Fruit fly (Drosophila melanogaster) whole organism, embryonic: ENCODE data around the gene sdt.

Source experiments
- ATbp ChIP-seq: fragments of 200-800 bp; sonication (Bioruptor generic); optimal IDR thresholded peaks from 2 replicates; lab custom pipeline; 2017; ENCODE audit warnings: missing biosample characterization, mild to moderate bottlenecking, missing genetic modification characterization, missing genetic modification reagents
- Abd-B ChIP-seq: fragments of 200-800 bp; sonication (Bioruptor generic); optimal IDR thresholded peaks from 2 replicates; lab custom pipeline; 2018; ENCODE audit warnings: missing biosample characterization, mild to moderate bottlenecking, missing genetic modification characterization, moderate library complexity
- Aef1 ChIP-seq: fragments of 200-800 bp; sonication (Bioruptor generic); IDR thresholded peaks from 3 replicates; pipeline ENCODE4 v1.3.6; 2022; ENCODE audit warnings: missing biosample characterization, missing genetic modification characterization
- Bteb2 ChIP-seq: fragments of 200-800 bp; sonication (Bioruptor generic); optimal IDR thresholded peaks from 2 replicates; lab custom pipeline; 2016; ENCODE audit warnings: missing biosample characterization, missing genetic modification characterization
- CG10209 ChIP-seq: fragments of 200-800 bp; sonication (Bioruptor generic); optimal IDR thresholded peaks from 3 replicates; lab custom pipeline; 2017; ENCODE audit warnings: missing biosample characterization, mild to moderate bottlenecking, missing genetic modification characterization, missing genetic modification reagents
- CG10267 ChIP-seq: fragments of 200-800 bp; sonication (Bioruptor generic); optimal IDR thresholded peaks from 2 replicates; lab custom pipeline; 2018; ENCODE audit warnings: missing biosample characterization, mild to moderate bottlenecking, missing genetic modification characterization, moderate library complexity
- CG12155 ChIP-seq: fragments of 200-800 bp; sonication (Bioruptor generic); optimal IDR thresholded peaks from 3 replicates; lab custom pipeline; 2016; ENCODE audit warnings: missing biosample characterization, missing genetic modification characterization
- CG12942 ChIP-seq: fragments of 200-800 bp; sonication (Bioruptor generic); optimal IDR thresholded peaks from 3 replicates; lab custom pipeline; 2016; ENCODE audit warnings: missing biosample characterization, missing genetic modification characterization
- CG15514 ChIP-seq: fragments of 200-800 bp; sonication (Bioruptor generic); optimal IDR thresholded peaks from 3 replicates; lab custom pipeline; 2017; ENCODE audit warnings: missing biosample characterization, missing genetic modification characterization, mild to moderate bottlenecking, moderate library complexity, missing genetic modification reagents
- CG17359 ChIP-seq: fragments of 200-800 bp; sonication (Bioruptor generic); optimal IDR thresholded peaks from 3 replicates; lab custom pipeline; 2018; ENCODE audit warnings: missing biosample characterization, mild to moderate bottlenecking, missing genetic modification characterization, moderate library complexity
- CG18764 ChIP-seq: fragments of 200-800 bp; sonication (Bioruptor generic); optimal IDR thresholded peaks from 3 replicates; lab custom pipeline; 2016; ENCODE audit warnings: missing biosample characterization, missing genetic modification characterization
- CG2116 ChIP-seq: fragments of 200-800 bp; sonication (Bioruptor generic); optimal IDR thresholded peaks from 3 replicates; lab custom pipeline; 2018; ENCODE audit warnings: missing biosample characterization, mild to moderate bottlenecking, missing genetic modification characterization
- CG3281 ChIP-seq: fragments of 200-800 bp; sonication (Bioruptor generic); optimal IDR thresholded peaks from 3 replicates; lab custom pipeline; 2017; ENCODE audit warnings: missing biosample characterization, mild to moderate bottlenecking, missing genetic modification characterization
- CG4282 ChIP-seq: fragments of 200-800 bp; sonication (Bioruptor generic); optimal IDR thresholded peaks from 2 replicates; lab custom pipeline; 2016; ENCODE audit warnings: missing biosample characterization, missing genetic modification characterization
- CG4404 ChIP-seq: fragments of 200-800 bp; sonication (Bioruptor generic); IDR thresholded peaks from 2 replicates; pipeline ENCODE4 v1.3.6; 2022; ENCODE audit warnings: missing biosample characterization, missing genetic modification characterization
- CG4617 ChIP-seq: fragments of 200-800 bp; sonication (Bioruptor generic); optimal IDR thresholded peaks from 3 replicates; lab custom pipeline; 2016; ENCODE audit warnings: missing biosample characterization, missing genetic modification characterization, borderline replicate concordance
- CG6813 ChIP-seq: fragments of 200-800 bp; sonication (Bioruptor generic); optimal IDR thresholded peaks from 2 replicates; lab custom pipeline; 2017; ENCODE audit warnings: missing biosample characterization, missing genetic modification characterization, mild to moderate bottlenecking, moderate library complexity, missing genetic modification reagents
- CG7786 ChIP-seq: fragments of 200-800 bp; sonication (Bioruptor generic); optimal IDR thresholded peaks from 2 replicates; lab custom pipeline; 2016; ENCODE audit warnings: missing biosample characterization, missing genetic modification characterization
- CG8281 ChIP-seq: fragments of 200-800 bp; sonication (Bioruptor generic); optimal IDR thresholded peaks from 2 replicates; lab custom pipeline; 2018; ENCODE audit warnings: missing biosample characterization, mild to moderate bottlenecking, missing genetic modification characterization, moderate library complexity
- CG9727 ChIP-seq: fragments of 200-800 bp; sonication (Bioruptor generic); optimal IDR thresholded peaks from 3 replicates; lab custom pipeline; 2017; ENCODE audit warnings: missing biosample characterization, mild to moderate bottlenecking, missing genetic modification characterization
- CTCF ChIP-seq: fragments of 200-800 bp; sonication (Bioruptor generic); optimal IDR thresholded peaks from 2 replicates; lab custom pipeline; 2017; ENCODE audit warnings: missing biosample characterization, mild to moderate bottlenecking, missing genetic modification characterization, moderate library complexity
- E2f2 ChIP-seq: fragments of 200-800 bp; sonication (Bioruptor generic); IDR thresholded peaks from 2 replicates; pipeline ENCODE4 v1.3.6; 2022; ENCODE audit warnings: missing biosample characterization, missing genetic modification characterization
- HLHmδ ChIP-seq: fragments of 200-800 bp; sonication (Bioruptor generic); optimal IDR thresholded peaks from 2 replicates; lab custom pipeline; 2018; ENCODE audit warnings: missing biosample characterization, mild to moderate bottlenecking, missing genetic modification characterization, moderate library complexity
- Hand ChIP-seq: fragments of 200-800 bp; sonication (Bioruptor generic); optimal IDR thresholded peaks from 2 replicates; lab custom pipeline; 2017; ENCODE audit warnings: mild to moderate bottlenecking, missing biosample characterization, missing genetic modification reagents, missing genetic modification characterization
- Hr51 ChIP-seq, 2 experiments: fragments of 200-800 bp; sonication (Bioruptor generic); optimal IDR thresholded peaks; 2 replicates in 1 of 2; 3 replicates in 1 of 2; lab custom pipeline; 2016 to 2018; ENCODE audit warnings: missing biosample characterization in 2 of 2, missing genetic modification characterization in 2 of 2, mild to moderate bottlenecking in 1 of 2, moderate library complexity in 1 of 2
- MBD-R2 ChIP-seq: fragments of 200-800 bp; sonication (Bioruptor generic); IDR thresholded peaks from 2 replicates; pipeline ENCODE4 v1.3.6; 2022; ENCODE audit warnings: missing biosample characterization, missing genetic modification characterization
- Mad ChIP-seq: fragments of 200-800 bp; sonication (Bioruptor generic); optimal IDR thresholded peaks from 2 replicates; lab custom pipeline; 2016; ENCODE audit warnings: missing biosample characterization, missing genetic modification characterization
- Med ChIP-seq: fragments of 200-800 bp; sonication (Bioruptor generic); peaks from one replicate; lab custom pipeline; 2016; ENCODE audit warnings: missing biosample characterization, missing genetic modification characterization, mild to moderate bottlenecking, inconsistent platforms, moderate library complexity
- NFAT ChIP-seq: fragments of 200-800 bp; sonication (Bioruptor generic); IDR thresholded peaks from 2 replicates; pipeline ENCODE4 v1.3.6; 2022; ENCODE audit warnings: missing biosample characterization, missing genetic modification characterization
- Nf-YA ChIP-seq: fragments of 200-800 bp; sonication (Bioruptor generic); IDR thresholded peaks from 2 replicates; pipeline ENCODE4 v1.3.6; 2022; ENCODE audit warnings: missing biosample characterization, missing genetic modification characterization
- Nf-YC ChIP-seq: fragments of 200-800 bp; optimal IDR thresholded peaks from 3 replicates; lab custom pipeline; 2019; ENCODE audit warnings: missing biosample characterization, mild to moderate bottlenecking, missing genetic modification characterization, moderate library complexity
- PHDP ChIP-seq: fragments of 200-800 bp; sonication (Bioruptor generic); optimal IDR thresholded peaks from 3 replicates; lab custom pipeline; 2018; ENCODE audit warnings: missing biosample characterization, mild to moderate bottlenecking, missing genetic modification characterization, moderate library complexity
- Six4 ChIP-seq: fragments of 200-800 bp; sonication (Bioruptor generic); optimal IDR thresholded peaks from 2 replicates; lab custom pipeline; 2016; ENCODE audit warnings: missing biosample characterization, missing genetic modification characterization
- abd-A ChIP-seq: fragments of 200-800 bp; sonication (Bioruptor generic); optimal IDR thresholded peaks from 3 replicates; lab custom pipeline; 2019; ENCODE audit warnings: missing biosample characterization, mild to moderate bottlenecking, missing genetic modification characterization, moderate library complexity
- al ChIP-seq: fragments of 200-800 bp; sonication (Bioruptor generic); IDR thresholded peaks from 2 replicates; pipeline ENCODE4 v1.3.6; 2022; ENCODE audit warnings: missing biosample characterization, missing genetic modification characterization
- amos ChIP-seq: fragments of 200-800 bp; sonication (Bioruptor generic); IDR thresholded peaks from 2 replicates; pipeline ENCODE4 v1.3.6; 2022; ENCODE audit warnings: missing biosample characterization, missing genetic modification characterization; ENCODE audit not compliant: partially characterized antibody
- ara ChIP-seq: fragments of 200-800 bp; sonication (Bioruptor generic); IDR thresholded peaks from 2 replicates; pipeline ENCODE4 v1.3.6; 2022; ENCODE audit warnings: missing biosample characterization, missing genetic modification characterization
- crp ChIP-seq, 2 experiments: fragments of 200-800 bp; sonication (Bioruptor generic); optimal IDR thresholded peaks; 2 replicates in 1 of 2; 3 replicates in 1 of 2; lab custom pipeline; 2017; ENCODE audit warnings: missing biosample characterization in 2 of 2, missing genetic modification characterization in 2 of 2, mild to moderate bottlenecking in 1 of 2, moderate library complexity in 1 of 2
- dm ChIP-seq: fragments of 200-800 bp; sonication (Bioruptor generic); optimal IDR thresholded peaks from 3 replicates; lab custom pipeline; 2016; ENCODE audit warnings: missing biosample characterization, missing genetic modification characterization
- ems ChIP-seq: fragments of 200-800 bp; sonication (Bioruptor generic); optimal IDR thresholded peaks from 3 replicates; lab custom pipeline; 2016; ENCODE audit warnings: missing biosample characterization, missing genetic modification characterization
- eyg ChIP-seq: fragments of 200-800 bp; sonication (Bioruptor generic); optimal IDR thresholded peaks from 3 replicates; lab custom pipeline; 2016; ENCODE audit warnings: missing biosample characterization, missing genetic modification characterization
- gfzf ChIP-seq: fragments of 200-800 bp; sonication (Bioruptor generic); optimal IDR thresholded peaks from 2 replicates; lab custom pipeline; 2016; ENCODE audit warnings: missing biosample characterization, mild to moderate bottlenecking, missing genetic modification characterization, moderate library complexity
- insv ChIP-seq, 2 experiments: fragments of 200-800 bp; sonication (Bioruptor generic); optimal IDR thresholded peaks; 3 replicates each; lab custom pipeline; 2016 to 2018; ENCODE audit warnings: missing biosample characterization in 2 of 2, missing genetic modification characterization in 2 of 2
- nmo ChIP-seq: fragments of 200-800 bp; sonication (Bioruptor generic); optimal IDR thresholded peaks from 2 replicates; lab custom pipeline; 2018; ENCODE audit warnings: missing biosample characterization, mild to moderate bottlenecking, missing genetic modification characterization, moderate library complexity
- phol ChIP-seq: fragments of 200-800 bp; sonication (Bioruptor generic); optimal IDR thresholded peaks from 3 replicates; lab custom pipeline; 2018; ENCODE audit warnings: missing biosample characterization, mild to moderate bottlenecking, missing genetic modification characterization, moderate library complexity
- pita ChIP-seq: fragments of 200-800 bp; sonication (Bioruptor generic); optimal IDR thresholded peaks from 2 replicates; lab custom pipeline; 2017; ENCODE audit warnings: missing biosample characterization, mild to moderate bottlenecking, missing genetic modification characterization
- row ChIP-seq: fragments of 200-800 bp; sonication (Bioruptor generic); IDR thresholded peaks from 3 replicates; pipeline ENCODE4 v1.3.6; 2022; ENCODE audit warnings: missing biosample characterization, missing genetic modification characterization
- salm ChIP-seq: fragments of 200-800 bp; sonication (Bioruptor generic); optimal IDR thresholded peaks from 2 replicates; lab custom pipeline; 2018; ENCODE audit warnings: missing biosample characterization, mild to moderate bottlenecking, missing genetic modification characterization
- sens-2 ChIP-seq: fragments of 200-800 bp; sonication (Bioruptor generic); IDR thresholded peaks from 2 replicates; pipeline ENCODE4 v1.3.6; 2022; ENCODE audit warnings: missing biosample characterization, missing genetic modification characterization
- tup ChIP-seq: fragments of 200-800 bp; sonication (Bioruptor generic); optimal IDR thresholded peaks from 2 replicates; lab custom pipeline; 2016; ENCODE audit warnings: missing biosample characterization, mild to moderate bottlenecking, missing genetic modification characterization, moderate library complexity
- usp ChIP-seq: fragments of >200 bp; optimal IDR thresholded peaks from 2 replicates; lab custom pipeline; 2017; ENCODE audit warnings: missing biosample characterization, missing genetic modification characterization
- zfh1 ChIP-seq: fragments of 200-800 bp; sonication (Bioruptor generic); IDR thresholded peaks from 3 replicates; pipeline ENCODE4 v1.3.6; 2022; ENCODE audit warnings: missing biosample characterization, missing genetic modification characterization

sdt gene

dm6 chrX:8148556-8148955 is 29.8 kb upstream of the sdt start, which contains the start of gene CG10959 (continued):
- TF ChIP-seq CG4404, result no peak
- no peak for TF ChIP-seq ara (GFP tag; lab: Robert Waterston, UW)
- peak; percentile 51 for TF ChIP-seq pita (GFP tag; lab: Kevin White, UChicago)
- peak; percentile 22 for TF ChIP-seq CTCF (GFP tag; lab: Kevin White, UChicago)
- no peak for TF ChIP-seq eyg (GFP tag; lab: Kevin White, UChicago)
- no peak for TF ChIP-seq CG7786 (GFP tag; lab: Kevin White, UChicago)
- TF ChIP-seq Nf-YA (GFP tag; lab: Robert Waterston, UW), result no peak
- no peak for TF ChIP-seq tup (GFP tag; lab: Kevin White, UChicago)
- no peak for TF ChIP-seq Abd-B (GFP tag; lab: Kevin White, UChicago)
- TF ChIP-seq nmo (GFP tag; lab: Kevin White, UChicago), result no peak
- TF ChIP-seq CG8281 (tag; lab: Kevin White, UChicago), result no peak
- TF ChIP-seq al (GFP tag; lab: Robert Waterston, UW), result no peak
- TF ChIP-seq Mad (GFP tag; lab: Kevin White, UChicago), result no peak
- no peak for TF ChIP-seq dm (GFP tag; lab: Kevin White, UChicago)
- TF ChIP-seq HLHmδ (GFP tag; lab: Kevin White, UChicago), result no peak
- TF ChIP-seq CG9727 (GFP tag; lab: Kevin White, UChicago), result no peak
- peak; percentile 3 for TF ChIP-seq phol
- no peak for TF ChIP-seq salm (tag; lab: Kevin White, UChicago)
- no peak for TF ChIP-seq CG6813 (GFP tag; lab: Kevin White, UChicago)
- no peak for TF ChIP-seq CG12155 (GFP tag; lab: Kevin White, UChicago)
- TF ChIP-seq E2f2 (GFP tag; lab: Robert Waterston, UW), result peak; percentile 70
- TF ChIP-seq NFAT (GFP tag; lab: Robert Waterston, UW), result no peak
- TF ChIP-seq PHDP, result no peak
- TF ChIP-seq CG17359 (tag; lab: Kevin White, UChicago), result no peak
- peak; percentile 51 for TF ChIP-seq sens-2 (GFP tag; lab: Robert Waterston, UW)
- TF ChIP-seq Nf-YC (tag; lab: Kevin White, UChicago), result no peak
- TF ChIP-seq Hr51 (GFP tag; optimal IDR thresholded peaks at IDR 0.05; lab: Kevin White, UChicago), result no peak
- peak in 1 of 2 experiments; percentile 10 for TF ChIP-seq insv (GFP tag; optimal IDR thresholded peaks at IDR 0.05; lab: Kevin White, UChicago)
- TF ChIP-seq CG10209 (GFP tag; lab: Kevin White, UChicago), result no peak
- no peak for TF ChIP-seq Six4 (GFP tag; lab: Kevin White, UChicago)
- TF ChIP-seq CG18764 (GFP tag; lab: Kevin White, UChicago), result no peak
- TF ChIP-seq abd-A (tag; lab: Kevin White, UChicago), result no peak
- TF ChIP-seq ems (GFP tag; lab: Kevin White, UChicago), result no peak
- no peak for TF ChIP-seq crp (GFP tag; optimal IDR thresholded peaks at IDR 0.05; lab: Kevin White, UChicago)
- no peak for TF ChIP-seq ATbp (GFP tag; lab: Kevin White, UChicago)
- no peak for TF ChIP-seq Hand (GFP tag; lab: Kevin White, UChicago)
- peak; percentile 30 for TF ChIP-seq CG2116
- TF ChIP-seq Bteb2 (GFP tag; lab: Kevin White, UChicago), result no peak
- TF ChIP-seq Aef1 (GFP tag; lab: Robert Waterston, UW), result no peak
- no peak for TF ChIP-seq zfh1 (GFP tag; lab: Robert Waterston, UW)
- TF ChIP-seq CG3281 (GFP tag; lab: Kevin White, UChicago), result no peak
- peak; percentile 67 for TF ChIP-seq CG15514 (GFP tag; lab: Kevin White, UChicago)
- peak; percentile 32; the same call in 1 of the 2 replicates for TF ChIP-seq amos
- no peak for TF ChIP-seq CG4282 (GFP tag; lab: Kevin White, UChicago)
- TF ChIP-seq Med (GFP tag; lab: Kevin White, UChicago), result peak; percentile 0
- peak; percentile 31 for TF ChIP-seq CG10267 (tag; lab: Kevin White, UChicago)
- TF ChIP-seq MBD-R2 (GFP tag; lab: Robert Waterston, UW), result peak; percentile 61; the same call in 1 of the 2 replicates
- TF ChIP-seq CG4617 (GFP tag; lab: Kevin White, UChicago), result peak; percentile 37
- TF ChIP-seq CG12942 (GFP tag; lab: Kevin White, UChicago), result no peak
- no peak for TF ChIP-seq usp (GFP tag; lab: Kevin White, UChicago)
- no peak for TF ChIP-seq row (GFP tag; lab: Robert Waterston, UW)
- peak; percentile 17 for TF ChIP-seq gfzf (GFP tag; lab: Kevin White, UChicago)
